Worm (Caenorhabditis elegans) whole organism, L2 larva: ENCODE results near the gene Y45F3A.1.

Source experiments
- ceh-16 ChIP-seq: fragments of 150-350 bp; optimal IDR thresholded peaks from 2 replicates; lab custom pipeline; 2014; ENCODE audit warnings: missing biosample characterization, missing genetic modification characterization
- ceh-82 ChIP-seq: fragments of 150-350 bp; optimal IDR thresholded peaks from 2 replicates; lab custom pipeline; 2014; ENCODE audit warnings: missing biosample characterization, missing genetic modification characterization
- elt-3 ChIP-seq: sonication (generic microtip); optimal IDR thresholded peaks from 2 replicates; lab custom pipeline; 2017; ENCODE audit warnings: missing biosample characterization, missing genetic modification characterization
- gmeb-1 ChIP-seq: fragments of 150-350 bp; optimal IDR thresholded peaks from 2 replicates; lab custom pipeline; 2014; ENCODE audit warnings: missing biosample characterization, missing genetic modification characterization
- lin-11 ChIP-seq: fragments of 150-350 bp; sonication (generic microtip); optimal IDR thresholded peaks from 2 replicates; lab custom pipeline; 2014; ENCODE audit warnings: missing biosample characterization, missing genetic modification characterization, inconsistent platforms, mixed read lengths
- lin-13 ChIP-seq: fragments of 150-350 bp; optimal IDR thresholded peaks from 2 replicates; lab custom pipeline; 2014; ENCODE audit warnings: missing biosample characterization, missing genetic modification reagents, missing genetic modification characterization
- lin-39 ChIP-seq: fragments of 150-350 bp; optimal IDR thresholded peaks from 2 replicates; lab custom pipeline; 2014; ENCODE audit warnings: missing biosample characterization, missing genetic modification reagents, missing genetic modification characterization
- mdl-1 ChIP-seq, 2 experiments: fragments of 150-350 bp in 1 of 2; sonication (generic microtip) in 1 of 2; optimal IDR thresholded peaks; 2 replicates each; lab custom pipeline; 2017; ENCODE audit warnings: missing biosample characterization in 2 of 2, missing genetic modification characterization in 2 of 2
- nhr-10 ChIP-seq: sonication (generic microtip); optimal IDR thresholded peaks from 2 replicates; lab custom pipeline; 2017; ENCODE audit warnings: missing biosample characterization, missing genetic modification characterization
- nhr-77 ChIP-seq: fragments of 150-350 bp; optimal IDR thresholded peaks from 2 replicates; lab custom pipeline; 2014; ENCODE audit warnings: missing biosample characterization, missing genetic modification characterization
- unc-62 ChIP-seq: fragments of 150-350 bp; optimal IDR thresholded peaks from 2 replicates; lab custom pipeline; 2014; ENCODE audit warnings: missing biosample characterization, missing genetic modification reagents, missing genetic modification characterization

- no peak for TF ChIP-seq gmeb-1 (tag; lab: Kevin White, UChicago)
- no peak for TF ChIP-seq nhr-77 (tag; lab: Kevin White, UChicago)
- no peak for TF ChIP-seq lin-39 (tag; lab: Kevin White, UChicago)
- no peak for TF ChIP-seq ceh-16
- TF ChIP-seq unc-62 (GFP tag; lab: Kevin White, UChicago) = no peak
- TF ChIP-seq ceh-82 (tag; lab: Kevin White, UChicago) = no peak
- no peak for TF ChIP-seq lin-13 (GFP tag; lab: Kevin White, UChicago)
- TF ChIP-seq nhr-10 (tag; lab: Kevin White, UChicago) = no peak
- TF ChIP-seq mdl-1 (tag; optimal IDR thresholded peaks at IDR 0.05; lab: Kevin White, UChicago) = no peak
- no peak for TF ChIP-seq lin-11 (tag; lab: Kevin White, UChicago)
- no peak for TF ChIP-seq elt-3 (tag; lab: Kevin White, UChicago)
Measured at ce11 chrIII:10525927-10526326, 35.8 kb downstream of the Y45F3A.1 start.
